Worm (Caenorhabditis elegans) whole organism, mixed stage, embryonic: ENCODE data around the gene lpr-2.

Experiments
- bed-3 ChIP-seq: fragments of 200-800 bp; sonication (Bioruptor generic); optimal IDR thresholded peaks from 3 replicates; lab custom pipeline; 2018; ENCODE audit warnings: mild to moderate bottlenecking, missing genetic modification characterization, moderate library complexity, missing compliant biosample characterization
- elt-1 ChIP-seq: sonication (generic microtip); optimal IDR thresholded peaks from 2 replicates; lab custom pipeline; 2017; ENCODE audit warnings: missing genetic modification characterization, mild to moderate bottlenecking, missing compliant biosample characterization, antibody characterized with exemption, moderate library complexity, borderline replicate concordance; ENCODE audit not compliant: insufficient read depth
- elt-3 ChIP-seq: fragments of 150-350 bp; optimal IDR thresholded peaks from 2 replicates; lab custom pipeline; 2014; ENCODE audit warnings: missing biosample characterization, missing genetic modification characterization
- flh-1 ChIP-seq: fragments of 200-800 bp; sonication (Bioruptor generic); optimal IDR thresholded peaks from 2 replicates; lab custom pipeline; 2018; ENCODE audit warnings: mild to moderate bottlenecking, missing genetic modification characterization, moderate library complexity, missing compliant biosample characterization
- lin-13 ChIP-seq: fragments of 150-350 bp; optimal IDR thresholded peaks from 2 replicates; lab custom pipeline; 2014; ENCODE audit warnings: missing biosample characterization, missing genetic modification characterization
- nhr-237 ChIP-seq: fragments of 150-350 bp; optimal IDR thresholded peaks from 2 replicates; lab custom pipeline; 2014; ENCODE audit warnings: missing biosample characterization, missing genetic modification characterization
- nhr-28 ChIP-seq: fragments of 150-350 bp; optimal IDR thresholded peaks from 2 replicates; lab custom pipeline; 2014; ENCODE audit warnings: missing biosample characterization, missing genetic modification characterization
- pha-4 ChIP-seq: fragments of 150-350 bp; optimal IDR thresholded peaks from 2 replicates; lab custom pipeline; 2018; ENCODE audit warnings: missing biosample characterization, missing genetic modification reagents, missing genetic modification characterization
- sem-2 ChIP-seq: fragments of 200-800 bp; sonication (Bioruptor generic); optimal IDR thresholded peaks from 2 replicates; lab custom pipeline; 2018; ENCODE audit warnings: mild to moderate bottlenecking, missing genetic modification characterization, missing compliant biosample characterization
- snpc-4 ChIP-seq: fragments of 150-350 bp; optimal IDR thresholded peaks from 2 replicates; lab custom pipeline; 2014; ENCODE audit warnings: missing biosample characterization, missing genetic modification characterization
- tbx-8 ChIP-seq: fragments of 200-800 bp; sonication (Bioruptor generic); optimal IDR thresholded peaks from 2 replicates; lab custom pipeline; 2018; ENCODE audit warnings: mild to moderate bottlenecking, missing genetic modification characterization, moderate library complexity, missing compliant biosample characterization

- TF ChIP-seq tbx-8, result no peak
- TF ChIP-seq nhr-237 (tag; lab: Kevin White, UChicago), result no peak
- no peak for TF ChIP-seq nhr-28 (tag; lab: Kevin White, UChicago)
- TF ChIP-seq pha-4 (tag; lab: Kevin White, UChicago), result no peak
- TF ChIP-seq elt-3 (tag; lab: Kevin White, UChicago), result no peak
- TF ChIP-seq sem-2 (GFP tag; lab: Kevin White, UChicago), result no peak
- no peak for TF ChIP-seq lin-13 (tag; lab: Kevin White, UChicago)
- no peak for TF ChIP-seq snpc-4 (tag; lab: Kevin White, UChicago)
- no peak for TF ChIP-seq elt-1 (tag; lab: Kevin White, UChicago)
- TF ChIP-seq bed-3 (GFP tag; lab: Kevin White, UChicago), result no peak
- TF ChIP-seq flh-1, result no peak
Measured at ce11 chrIV:11787793-11788192, 8.8 kb downstream of the lpr-2 start.
